Worm (Caenorhabditis elegans) whole organism, L1 larva: Measurements from ENCODE around the gene enpp-1.
"Not testable (repeated sequence)": the region's sequence is repeated elsewhere in the genome, so short reads cannot be mapped to it uniquely, and the experiment has no call there.

Experiments
- C16A3.4 ChIP-seq: fragments of 150-350 bp; optimal IDR thresholded peaks from 2 replicates; lab custom pipeline; 2014; ENCODE audit warnings: missing biosample characterization, missing genetic modification characterization
- ama-1 ChIP-seq: fragments of 150-350 bp; optimal IDR thresholded peaks from 2 replicates; lab custom pipeline; 2014
- blmp-1 ChIP-seq: fragments of 150-350 bp; optimal IDR thresholded peaks from 2 replicates; lab custom pipeline; 2014; ENCODE audit warnings: missing biosample characterization, missing genetic modification characterization
- ceh-63 ChIP-seq: fragments of 200-800 bp; sonication (Bioruptor generic); optimal IDR thresholded peaks from 2 replicates; lab custom pipeline; 2018; ENCODE audit warnings: mild to moderate bottlenecking, missing genetic modification characterization, missing compliant biosample characterization
- ceh-8 ChIP-seq: fragments of 200-800 bp; sonication (Bioruptor generic); optimal IDR thresholded peaks from 2 replicates; lab custom pipeline; 2018; ENCODE audit warnings: mild to moderate bottlenecking, missing genetic modification characterization, moderate library complexity, missing compliant biosample characterization
- dpl-1 ChIP-seq, 3 experiments: fragments of 150-350 bp in 2 of 3; sonication (generic microtip) in 1 of 3; optimal IDR thresholded peaks; 2 replicates each; lab custom pipeline; 2014 to 2017; ENCODE audit warnings: missing biosample characterization in 3 of 3, missing genetic modification characterization in 3 of 3, missing genetic modification reagents in 3 of 3
- dsc-1 ChIP-seq: sonication (generic microtip); optimal IDR thresholded peaks from 2 replicates; lab custom pipeline; 2016; ENCODE audit warnings: mild to moderate bottlenecking, missing genetic modification characterization, missing compliant biosample characterization
- efl-1 ChIP-seq, 4 experiments: fragments of 150-350 bp; optimal IDR thresholded peaks in 3 of 4; peaks in 1 of 4; 1 replicate in 1 of 4; 2 replicates in 3 of 4; lab custom pipeline; 2014; ENCODE audit warnings: missing biosample characterization in 2 of 4, missing genetic modification characterization in 2 of 4, missing genetic modification reagents in 2 of 4
- egl-13 ChIP-seq: sonication (generic microtip); optimal IDR thresholded peaks from 2 replicates; lab custom pipeline; 2016; ENCODE audit warnings: missing genotype, missing genetic modification reagents, missing genetic modification characterization, missing compliant biosample characterization
- ets-5 ChIP-seq: fragments of 200-800 bp; sonication (Bioruptor generic); IDR thresholded peaks from 2 replicates; pipeline ENCODE4 v1.3.6; 2022; ENCODE audit warnings: missing genetic modification characterization, missing compliant biosample characterization
- fkh-4 ChIP-seq: sonication (generic microtip); optimal IDR thresholded peaks from 2 replicates; lab custom pipeline; 2016; ENCODE audit warnings: missing compliant biosample characterization, missing genetic modification characterization, borderline replicate concordance
- fkh-8 ChIP-seq: sonication (generic microtip); optimal IDR thresholded peaks from 2 replicates; lab custom pipeline; 2016; ENCODE audit warnings: mild to moderate bottlenecking, missing genetic modification characterization, missing compliant biosample characterization
- fos-1 ChIP-seq: fragments of 150-350 bp; optimal IDR thresholded peaks from 2 replicates; lab custom pipeline; 2014; ENCODE audit warnings: missing biosample characterization, missing genetic modification characterization
- hlh-17 ChIP-seq: fragments of 200-800 bp; sonication (Bioruptor generic); optimal IDR thresholded peaks from 2 replicates; lab custom pipeline; 2018; ENCODE audit warnings: missing genetic modification characterization, mild to moderate bottlenecking, missing compliant biosample characterization, moderate library complexity, borderline replicate concordance
- hpl-2 ChIP-seq: fragments of 150-350 bp; optimal IDR thresholded peaks from 2 replicates; lab custom pipeline; 2014; ENCODE audit warnings: missing biosample characterization, missing genetic modification reagents, missing genetic modification characterization
- irx-1 ChIP-seq: sonication (generic microtip); optimal IDR thresholded peaks from 2 replicates; lab custom pipeline; 2016; ENCODE audit warnings: missing genetic modification characterization, missing compliant biosample characterization
- lin-13 ChIP-seq: fragments of 150-350 bp; optimal IDR thresholded peaks from 2 replicates; lab custom pipeline; 2014; ENCODE audit warnings: missing biosample characterization, missing genetic modification reagents, missing genetic modification characterization
- lin-14 ChIP-seq: fragments of 200-800 bp; sonication (Bioruptor generic); optimal IDR thresholded peaks from 2 replicates; lab custom pipeline; 2018; ENCODE audit warnings: mild to moderate bottlenecking, missing genetic modification characterization, moderate library complexity, missing compliant biosample characterization
- lin-39 ChIP-seq: fragments of 150-350 bp; optimal IDR thresholded peaks from 2 replicates; lab custom pipeline; 2014; ENCODE audit warnings: missing biosample characterization, missing genetic modification reagents, missing genetic modification characterization
- mab-9 ChIP-seq: fragments of 200-800 bp; sonication (Bioruptor generic); IDR thresholded peaks from 2 replicates; pipeline ENCODE4 v1.3.6; 2022; ENCODE audit warnings: missing genetic modification reagents, missing genetic modification characterization, missing compliant biosample characterization
- mdl-1 ChIP-seq, 2 experiments: fragments of 150-350 bp; optimal IDR thresholded peaks; 2 replicates each; lab custom pipeline; 2014 to 2017; ENCODE audit warnings: missing biosample characterization in 2 of 2, missing genetic modification characterization in 2 of 2, inconsistent platforms in 1 of 2
- mef-2 ChIP-seq: fragments of 150-350 bp; optimal IDR thresholded peaks from 2 replicates; lab custom pipeline; 2014; ENCODE audit warnings: missing biosample characterization, missing genetic modification characterization
- mep-1 ChIP-seq: fragments of 150-350 bp; optimal IDR thresholded peaks from 2 replicates; lab custom pipeline; 2014; ENCODE audit warnings: missing biosample characterization, missing genetic modification characterization
- nhr-19 ChIP-seq: fragments of 200-800 bp; sonication (Bioruptor generic); conservative IDR thresholded peaks from 2 replicates; pipeline ENCODE4 v1.3.6; 2022; ENCODE audit warnings: missing genetic modification characterization, missing compliant biosample characterization
- nhr-237 ChIP-seq: fragments of 150-350 bp; optimal IDR thresholded peaks from 2 replicates; lab custom pipeline; 2014; ENCODE audit warnings: missing biosample characterization, missing genetic modification characterization
- nhr-71 ChIP-seq: sonication (generic microtip); optimal IDR thresholded peaks from 2 replicates; lab custom pipeline; 2016; ENCODE audit warnings: mild to moderate bottlenecking, missing genetic modification characterization, moderate library complexity, missing compliant biosample characterization
- nhr-76 ChIP-seq: sonication (generic microtip); optimal IDR thresholded peaks from 2 replicates; lab custom pipeline; 2017; ENCODE audit warnings: missing biosample characterization, missing genetic modification characterization
- nhr-77 ChIP-seq: fragments of 150-350 bp; optimal IDR thresholded peaks from 2 replicates; lab custom pipeline; 2014; ENCODE audit warnings: missing biosample characterization, missing genetic modification characterization
- nhr-84 ChIP-seq: sonication (generic microtip); optimal IDR thresholded peaks from 2 replicates; lab custom pipeline; 2017; ENCODE audit warnings: missing biosample characterization, missing genetic modification characterization
- nhr-85 ChIP-seq: sonication (generic microtip); peaks from one replicate; lab custom pipeline; 2016; ENCODE audit warnings: missing genetic modification characterization, inconsistent platforms, missing compliant biosample characterization
- pag-3 ChIP-seq: sonication (generic microtip); optimal IDR thresholded peaks from 2 replicates; lab custom pipeline; 2017; ENCODE audit warnings: missing genetic modification characterization, mild to moderate bottlenecking, missing compliant biosample characterization, antibody characterized with exemption, borderline replicate concordance; ENCODE audit not compliant: insufficient read depth
- pax-3 ChIP-seq: fragments of 200-800 bp; sonication (Bioruptor generic); optimal IDR thresholded peaks from 2 replicates; lab custom pipeline; 2018; ENCODE audit warnings: mild to moderate bottlenecking, missing genetic modification characterization, moderate library complexity, missing compliant biosample characterization
- skn-1 ChIP-seq: fragments of 150-350 bp; optimal IDR thresholded peaks from 2 replicates; lab custom pipeline; 2014; ENCODE audit warnings: missing biosample characterization, missing genetic modification characterization
- snpc-4 ChIP-seq: fragments of 150-350 bp; optimal IDR thresholded peaks from 2 replicates; lab custom pipeline; 2014; ENCODE audit warnings: missing biosample characterization, missing genetic modification characterization
- tlp-1 ChIP-seq: fragments of 150-350 bp; optimal IDR thresholded peaks from 2 replicates; lab custom pipeline; 2014; ENCODE audit warnings: missing biosample characterization, missing genetic modification characterization
- xbp-1 ChIP-seq: sonication (generic microtip); optimal IDR thresholded peaks from 2 replicates; lab custom pipeline; 2016; ENCODE audit warnings: missing genetic modification characterization, missing compliant biosample characterization
- zag-1 ChIP-seq: fragments of 150-350 bp; optimal IDR thresholded peaks from 2 replicates; lab custom pipeline; 2014; ENCODE audit warnings: missing biosample characterization, missing genetic modification characterization
- zip-4 ChIP-seq: fragments of 200-800 bp; sonication (Bioruptor generic); optimal IDR thresholded peaks from 2 replicates; lab custom pipeline; 2018; ENCODE audit warnings: mild to moderate bottlenecking, missing genetic modification characterization, moderate library complexity, missing compliant biosample characterization
- ztf-11 ChIP-seq, 2 experiments: sonication (generic microtip); optimal IDR thresholded peaks; 2 replicates each; lab custom pipeline; 2016 to 2017; ENCODE audit warnings: missing genetic modification characterization in 2 of 2, missing biosample characterization in 1 of 2, missing compliant biosample characterization in 1 of 2
- ztf-4 ChIP-seq: fragments of 150-350 bp; optimal IDR thresholded peaks from 2 replicates; lab custom pipeline; 2014; ENCODE audit warnings: missing biosample characterization, missing genetic modification characterization

enpp-1 gene

DNA sequence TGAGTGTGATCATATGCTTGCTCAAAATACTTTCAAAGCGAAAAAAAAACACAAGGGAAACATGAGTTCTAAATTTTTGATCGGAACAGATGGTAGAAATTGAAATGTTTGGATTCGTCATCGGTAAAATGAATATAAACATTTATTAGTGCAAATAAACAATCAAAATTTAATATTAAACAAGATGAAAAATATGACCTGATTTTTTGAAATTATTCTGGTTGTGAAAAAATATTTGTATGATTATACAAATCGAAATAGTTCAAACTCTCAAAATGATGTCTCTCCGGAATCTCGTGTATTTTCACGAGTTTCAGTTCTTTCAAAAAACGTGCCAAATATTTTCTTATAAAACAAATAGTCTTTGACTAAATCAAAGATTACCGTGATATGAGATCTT lies 10.9 kb upstream of the enpp-1 start, which contains the start of gene C13C4.7:
C13C4.7 (minus strand) TSS at position 101 of the 400 bp plus-strand sequence.
- TF ChIP-seq pag-3 (no peak), tlp-1 (tag; lab: Kevin White, UChicago) (no peak), nhr-237 (tag; lab: Kevin White, UChicago) (no peak)

DNA sequence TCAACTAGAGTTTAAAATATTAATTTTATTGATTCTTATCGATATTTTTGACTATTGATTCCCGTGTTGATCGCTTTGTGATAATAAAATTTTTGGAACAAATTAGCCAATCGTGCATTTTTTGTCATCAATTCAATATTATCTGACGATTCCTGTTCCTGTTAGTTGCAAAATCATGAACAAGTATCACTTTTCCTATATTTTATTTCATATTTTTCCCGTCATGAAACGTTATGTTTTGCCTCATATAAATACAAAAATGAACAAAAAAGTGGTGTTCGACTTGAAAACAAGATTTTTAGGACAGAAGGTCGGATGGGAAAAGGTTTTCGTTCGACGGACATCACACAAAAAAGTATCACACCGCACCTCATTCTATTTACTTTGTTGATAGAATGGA lies 10.0 kb upstream of the enpp-1 start, which contains the start of gene C13C4.6:
C13C4.6 (plus strand) TSS at position 301 of the 400 bp plus-strand sequence.
- no peak for TF ChIP-seq ama-1 (lab: Kevin White, UChicago)
- no peak for TF ChIP-seq lin-14 (GFP tag; lab: Kevin White, UChicago)
- no peak for TF ChIP-seq fkh-8
- TF ChIP-seq zip-4 (GFP tag; lab: Kevin White, UChicago): no peak
- no peak for TF ChIP-seq ets-5 (GFP tag; lab: Robert Waterston, UW)
- TF ChIP-seq snpc-4 (tag; lab: Kevin White, UChicago): no peak
- no peak for TF ChIP-seq ztf-4
- TF ChIP-seq blmp-1 (tag; lab: Kevin White, UChicago): no peak
- TF ChIP-seq dsc-1: no peak
- TF ChIP-seq C16A3.4 (tag; lab: Kevin White, UChicago): no peak

- TF ChIP-seq nhr-76 (tag; lab: Kevin White, UChicago); dpl-1 (GFP tag; optimal IDR thresholded peaks at IDR 0.05; lab: Kevin White, UChicago); nhr-19 (GFP tag; lab: Robert Waterston, UW): not testable (repeated sequence)
Measured at ce11 chrV:12130688-12131087, 569 bp upstream of the enpp-1 start, which contains the start of gene C27A7.6. Gene C27A7.6, minus strand, starts transcription at chrV:12130788.

- TF ChIP-seq ceh-63 (GFP tag; lab: Kevin White, UChicago) (no peak), nhr-84 (tag; lab: Kevin White, UChicago) (no peak), skn-1 (tag; lab: Kevin White, UChicago) (no peak), mef-2 (no peak), hpl-2 (GFP tag; lab: Kevin White, UChicago) (no peak), irx-1 (tag; lab: Kevin White, UChicago) (no peak), efl-1 (optimal IDR thresholded peaks at IDR 0.05; lab: Kevin White, UChicago) (no peak), efl-1 (GFP tag; optimal IDR thresholded peaks at IDR 0.05 in 1 of 2; lab: Kevin White, UChicago) (no peak), nhr-71 (tag; lab: Kevin White, UChicago) (no peak), ztf-4 (no peak), lin-13 (GFP tag; lab: Kevin White, UChicago) (no peak)
Measured at ce11 chrV:12137942-12138341, 6.7 kb downstream of the enpp-1 start.

DNA sequence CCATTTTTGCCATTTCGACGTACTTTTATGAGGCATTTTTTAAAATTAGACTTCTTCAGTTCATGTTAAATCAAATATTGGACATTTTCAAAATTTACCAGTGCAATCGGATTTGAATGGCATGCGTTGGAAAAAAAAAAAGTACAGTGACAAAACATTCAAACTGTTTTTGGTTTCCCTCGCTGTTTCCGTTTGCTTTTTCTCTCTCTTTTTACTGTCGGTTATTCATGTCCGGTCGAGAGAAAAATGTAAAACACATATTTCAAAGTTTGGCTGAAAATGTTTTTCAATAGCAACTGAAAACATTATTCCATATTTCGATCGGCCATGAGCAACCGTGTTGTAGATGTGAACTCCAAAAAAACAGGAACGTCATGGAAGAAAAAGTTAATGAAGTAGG lies 9.4 kb downstream of the enpp-1 start, which contains the start of gene C27A7.3:
C27A7.3 (plus strand) TSS at position 301 of the 400 bp plus-strand sequence.
- no peak for TF ChIP-seq nhr-85 (tag; lab: Kevin White, UChicago)
- TF ChIP-seq efl-1 (optimal IDR thresholded peaks at IDR 0.05; lab: Kevin White, UChicago): no peak
- TF ChIP-seq efl-1 (GFP tag; optimal IDR thresholded peaks at IDR 0.05 in 1 of 2; lab: Kevin White, UChicago): peak in 1 of 2 experiments; percentile 27

DNA sequence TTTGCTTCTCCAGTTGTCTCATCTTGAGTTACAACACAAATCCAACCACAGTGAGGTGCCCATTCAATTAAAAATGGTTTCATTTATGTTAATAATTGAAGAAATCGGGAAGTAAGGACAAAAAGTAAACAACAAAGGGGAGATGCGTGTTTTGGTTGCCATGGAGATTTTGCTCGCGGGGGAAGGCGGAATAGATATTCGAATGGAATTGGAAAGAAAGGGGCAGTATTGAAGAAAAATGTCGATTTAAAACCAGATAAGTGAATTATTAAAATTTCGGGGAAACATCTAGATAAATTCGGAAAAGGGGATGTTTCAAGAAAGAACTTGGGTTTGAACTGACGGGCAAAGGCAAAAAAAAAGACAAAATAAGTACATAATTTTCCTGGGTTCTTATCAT lies 19.4 kb downstream of the enpp-1 start, which contains the start of gene che-11:
che-11 (minus strand) TSS at position 101 of the 400 bp plus-strand sequence.
- TF ChIP-seq mab-9 (GFP tag; lab: Robert Waterston, UW) (no peak), ceh-8 (no peak), lin-39 (tag; lab: Kevin White, UChicago) (no peak), zag-1 (tag; lab: Kevin White, UChicago) (no peak)

- TF ChIP-seq nhr-77: no peak
- no peak for TF ChIP-seq nhr-237 (tag; lab: Kevin White, UChicago)
- TF ChIP-seq mdl-1 (tag; optimal IDR thresholded peaks at IDR 0.05; lab: Kevin White, UChicago): no peak
- TF ChIP-seq hlh-17: no peak
- TF ChIP-seq mep-1 (tag; lab: Kevin White, UChicago): no peak
- no peak for TF ChIP-seq efl-1 (optimal IDR thresholded peaks at IDR 0.05; lab: Kevin White, UChicago)
- no peak for TF ChIP-seq efl-1 (GFP tag; optimal IDR thresholded peaks at IDR 0.05 in 1 of 2; lab: Kevin White, UChicago)
- no peak for TF ChIP-seq egl-13
- no peak for TF ChIP-seq ztf-11 (tag; optimal IDR thresholded peaks at IDR 0.05; lab: Kevin White, UChicago)
- no peak for TF ChIP-seq fos-1 (tag; lab: Kevin White, UChicago)
- TF ChIP-seq fkh-4 (tag; lab: Kevin White, UChicago): no peak
- TF ChIP-seq dpl-1 (GFP tag; optimal IDR thresholded peaks at IDR 0.05; lab: Kevin White, UChicago): no peak
- no peak for TF ChIP-seq zag-1 (tag; lab: Kevin White, UChicago)
- peak; percentile 26 for TF ChIP-seq pax-3 (tag; lab: Kevin White, UChicago)
- no peak for TF ChIP-seq xbp-1
- TF ChIP-seq dsc-1: peak; percentile 47
- TF ChIP-seq, all 84 proteins: peak for 2
Measured at ce11 chrV:12152857-12153256, 21.6 kb downstream of the enpp-1 start, which contains the start of gene C27A7.8. Gene C27A7.8, plus strand, starts transcription at chrV:12153157.
